Worm (Caenorhabditis elegans) whole organism, late embryonic: ENCODE data around the gene syd-9.

Source experiments
- ama-1 ChIP-seq: fragments of 150-350 bp; optimal IDR thresholded peaks from 2 replicates; lab custom pipeline; 2014
- ceh-14 ChIP-seq: sonication (generic microtip); optimal IDR thresholded peaks from 2 replicates; lab custom pipeline; 2016; ENCODE audit warnings: missing genotype, missing genetic modification characterization, missing compliant biosample characterization
- ceh-18 ChIP-seq: sonication (generic microtip); optimal IDR thresholded peaks from 2 replicates; lab custom pipeline; 2016; ENCODE audit warnings: missing genetic modification characterization, missing compliant biosample characterization
- ceh-19 ChIP-seq: fragments of 200-800 bp; sonication (Bioruptor generic); optimal IDR thresholded peaks from 2 replicates; lab custom pipeline; 2018; ENCODE audit warnings: mild to moderate bottlenecking, missing genetic modification characterization, missing compliant biosample characterization
- ceh-30 ChIP-seq: fragments of 150-350 bp; optimal IDR thresholded peaks from 2 replicates; lab custom pipeline; 2014; ENCODE audit warnings: missing biosample characterization, missing genetic modification characterization
- ceh-31 ChIP-seq: sonication (generic microtip); optimal IDR thresholded peaks from 2 replicates; lab custom pipeline; 2016; ENCODE audit warnings: missing genetic modification characterization, missing compliant biosample characterization
- ceh-45 ChIP-seq: fragments of 200-800 bp; sonication (Bioruptor generic); IDR thresholded peaks from 2 replicates; pipeline ENCODE4 v1.3.6; 2022; ENCODE audit warnings: missing genetic modification reagents, missing genetic modification characterization, missing compliant biosample characterization
- ceh-48 ChIP-seq: sonication (generic microtip); optimal IDR thresholded peaks from 2 replicates; lab custom pipeline; 2016; ENCODE audit warnings: missing genetic modification characterization, inconsistent platforms, missing compliant biosample characterization
- ceh-6 ChIP-seq: fragments of 200-800 bp; sonication (Bioruptor generic); optimal IDR thresholded peaks from 2 replicates; lab custom pipeline; 2018; ENCODE audit warnings: mild to moderate bottlenecking, missing genetic modification characterization, missing compliant biosample characterization
- dmd-4 ChIP-seq: sonication (generic microtip); optimal IDR thresholded peaks from 2 replicates; lab custom pipeline; 2016; ENCODE audit warnings: borderline replicate concordance, missing genetic modification characterization, missing compliant biosample characterization
- elt-2 ChIP-seq: sonication (generic microtip); optimal IDR thresholded peaks from 2 replicates; lab custom pipeline; 2016; ENCODE audit warnings: missing genetic modification reagents, missing genetic modification characterization, missing compliant biosample characterization
- eyg-1 ChIP-seq: sonication (generic microtip); optimal IDR thresholded peaks from 2 replicates; lab custom pipeline; 2016; ENCODE audit warnings: missing genotype, missing genetic modification characterization, missing compliant biosample characterization
- fax-1 ChIP-seq: sonication (generic microtip); optimal IDR thresholded peaks from 2 replicates; lab custom pipeline; 2016; ENCODE audit warnings: missing genotype, missing genetic modification characterization, missing compliant biosample characterization
- fkh-10 ChIP-seq: fragments of 150-350 bp; optimal IDR thresholded peaks from 2 replicates; lab custom pipeline; 2014; ENCODE audit warnings: missing biosample characterization, missing genetic modification reagents, missing genetic modification characterization
- fkh-6 ChIP-seq: sonication (generic microtip); optimal IDR thresholded peaks from 2 replicates; lab custom pipeline; 2016; ENCODE audit warnings: missing genetic modification characterization, missing compliant biosample characterization
- gmeb-2 ChIP-seq: sonication (generic microtip); optimal IDR thresholded peaks from 2 replicates; lab custom pipeline; 2016; ENCODE audit warnings: missing genetic modification characterization, inconsistent platforms, missing compliant biosample characterization
- hlh-30 ChIP-seq: sonication (generic microtip); optimal IDR thresholded peaks from 2 replicates; lab custom pipeline; 2017; ENCODE audit warnings: antibody characterized with exemption, missing genetic modification characterization, missing compliant biosample characterization; ENCODE audit not compliant: insufficient read depth
- hlh-6 ChIP-seq: sonication (generic microtip); optimal IDR thresholded peaks from 2 replicates; lab custom pipeline; 2016; ENCODE audit warnings: missing genotype, missing genetic modification characterization, missing compliant biosample characterization
- lim-6 ChIP-seq: sonication (generic microtip); optimal IDR thresholded peaks from 2 replicates; lab custom pipeline; 2016; ENCODE audit warnings: missing genetic modification characterization, missing compliant biosample characterization
- lin-11 ChIP-seq: fragments of 200-800 bp; sonication (Bioruptor generic); optimal IDR thresholded peaks from 2 replicates; lab custom pipeline; 2018; ENCODE audit warnings: mild to moderate bottlenecking, missing genetic modification characterization, missing compliant biosample characterization
- mec-3 ChIP-seq: sonication (generic microtip); optimal IDR thresholded peaks from 2 replicates; lab custom pipeline; 2016; ENCODE audit warnings: borderline replicate concordance, missing genetic modification characterization, missing compliant biosample characterization
- nfya-1 ChIP-seq: sonication (generic microtip); optimal IDR thresholded peaks from 2 replicates; lab custom pipeline; 2017; ENCODE audit warnings: missing genetic modification characterization, mild to moderate bottlenecking, missing compliant biosample characterization, antibody characterized with exemption, moderate library complexity
- npax-4 ChIP-seq: sonication (generic microtip); optimal IDR thresholded peaks from 2 replicates; lab custom pipeline; 2016; ENCODE audit warnings: missing genetic modification characterization, missing compliant biosample characterization
- pag-3 ChIP-seq: sonication (generic microtip); optimal IDR thresholded peaks from 2 replicates; lab custom pipeline; 2016; ENCODE audit warnings: missing compliant biosample characterization, missing genetic modification characterization, borderline replicate concordance
- pax-1 ChIP-seq: fragments of 150-350 bp; optimal IDR thresholded peaks from 2 replicates; lab custom pipeline; 2014; ENCODE audit warnings: missing biosample characterization, missing genetic modification characterization
- pha-2 ChIP-seq: sonication (generic microtip); optimal IDR thresholded peaks from 2 replicates; lab custom pipeline; 2017; ENCODE audit warnings: mild to moderate bottlenecking, missing genetic modification characterization, missing compliant biosample characterization
- ref-2 ChIP-seq: sonication (generic microtip); optimal IDR thresholded peaks from 2 replicates; lab custom pipeline; 2016; ENCODE audit warnings: missing genetic modification characterization, missing compliant biosample characterization
- sdc-2 ChIP-seq: sonication (generic microtip); optimal IDR thresholded peaks from 2 replicates; lab custom pipeline; 2016; ENCODE audit warnings: missing genotype, missing genetic modification characterization, missing compliant biosample characterization
- syd-9 ChIP-seq: sonication (generic microtip); optimal IDR thresholded peaks from 2 replicates; lab custom pipeline; 2016; ENCODE audit warnings: mild to moderate bottlenecking, missing genetic modification characterization, moderate library complexity, missing compliant biosample characterization
- tbx-2 ChIP-seq: sonication (generic microtip); optimal IDR thresholded peaks from 2 replicates; lab custom pipeline; 2016; ENCODE audit warnings: missing genetic modification characterization, missing compliant biosample characterization
- unc-3 ChIP-seq, 2 experiments: fragments of 200-800 bp in 1 of 2; sonication (Bioruptor generic) in 1 of 2; sonication (generic microtip) in 1 of 2; conservative IDR thresholded peaks in 1 of 2; optimal IDR thresholded peaks in 1 of 2; 2 replicates each; pipeline versions ENCODE4 v1.3.6 to Lab custom; 2016 to 2022; ENCODE audit warnings: missing compliant biosample characterization in 2 of 2, missing genetic modification characterization in 2 of 2, missing genetic modification reagents in 1 of 2
- unc-42 ChIP-seq: sonication (generic microtip); optimal IDR thresholded peaks from 2 replicates; lab custom pipeline; 2016; ENCODE audit warnings: missing genotype, missing genetic modification characterization, missing compliant biosample characterization
- unc-55 ChIP-seq: sonication (generic microtip); optimal IDR thresholded peaks from 2 replicates; lab custom pipeline; 2017; ENCODE audit warnings: missing biosample characterization, missing genetic modification reagents, missing genetic modification characterization
- unc-86 ChIP-seq: sonication (generic microtip); optimal IDR thresholded peaks from 2 replicates; lab custom pipeline; 2016; ENCODE audit warnings: missing genetic modification characterization, missing compliant biosample characterization
- ztf-16 ChIP-seq: sonication (generic microtip); optimal IDR thresholded peaks from 2 replicates; lab custom pipeline; 2017; ENCODE audit warnings: missing genetic modification characterization, missing compliant biosample characterization

Gene syd-9

DNA sequence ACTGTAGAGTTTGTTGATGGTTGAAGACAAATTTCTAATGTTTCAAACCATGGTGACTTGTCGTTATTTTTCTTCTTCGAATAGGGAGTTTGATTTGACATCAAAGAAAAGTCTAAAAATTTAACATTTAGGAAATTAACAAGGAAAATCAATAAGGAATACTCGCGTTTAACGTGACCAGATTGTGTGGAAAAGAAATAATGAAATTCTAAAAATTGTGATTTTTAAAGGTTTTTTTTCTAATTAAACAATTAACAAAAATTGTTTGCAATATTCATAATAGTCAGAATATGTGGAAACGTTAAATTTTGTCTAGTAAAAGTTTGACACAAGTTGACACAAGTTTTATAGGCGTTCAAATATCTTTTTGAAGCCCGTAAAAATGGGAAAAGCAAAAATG lies 30.3 kb upstream of the syd-9 start, which contains the start of gene C55B6.4:
C55B6.4 (minus strand) TSS at position 101 of the 400 bp plus-strand sequence.
- TF ChIP-seq eyg-1: no peak
- no peak for TF ChIP-seq gmeb-2
- TF ChIP-seq unc-55 (GFP tag; lab: Kevin White, UChicago): no peak
- no peak for TF ChIP-seq unc-86 (tag; lab: Kevin White, UChicago)
- TF ChIP-seq ama-1: no peak
- no peak for TF ChIP-seq npax-4 (tag; lab: Kevin White, UChicago)
- TF ChIP-seq dmd-4 (tag; lab: Kevin White, UChicago): no peak

DNA sequence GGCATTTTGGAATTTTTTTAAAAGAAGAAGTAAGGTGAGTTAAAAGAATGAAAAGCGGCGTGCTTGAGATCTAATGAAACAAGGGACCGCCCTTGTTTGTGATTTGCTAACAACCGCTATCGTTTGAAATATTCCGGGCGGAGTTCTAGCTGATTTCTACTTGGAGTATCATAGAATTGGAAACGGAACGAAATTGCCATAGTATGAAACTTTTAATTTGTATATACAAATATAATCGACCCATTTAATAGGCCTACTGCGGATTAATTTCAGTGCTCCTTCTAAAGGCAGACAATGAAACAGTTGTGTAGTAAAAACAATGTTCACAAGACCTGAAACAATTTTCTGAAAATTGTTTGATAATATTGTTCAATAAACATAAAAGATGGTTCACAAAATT lies 26.0 kb upstream of the syd-9 start, which contains the start of gene C55B6.7:
C55B6.7 (minus strand) TSS at position 101 of the 400 bp plus-strand sequence.
- TF ChIP-seq ztf-16 (tag; lab: Kevin White, UChicago) (no peak), tbx-2 (tag; lab: Kevin White, UChicago) (no peak), ceh-6 (GFP tag; lab: Kevin White, UChicago) (no peak), pag-3 (tag; lab: Kevin White, UChicago) (no peak)

DNA sequence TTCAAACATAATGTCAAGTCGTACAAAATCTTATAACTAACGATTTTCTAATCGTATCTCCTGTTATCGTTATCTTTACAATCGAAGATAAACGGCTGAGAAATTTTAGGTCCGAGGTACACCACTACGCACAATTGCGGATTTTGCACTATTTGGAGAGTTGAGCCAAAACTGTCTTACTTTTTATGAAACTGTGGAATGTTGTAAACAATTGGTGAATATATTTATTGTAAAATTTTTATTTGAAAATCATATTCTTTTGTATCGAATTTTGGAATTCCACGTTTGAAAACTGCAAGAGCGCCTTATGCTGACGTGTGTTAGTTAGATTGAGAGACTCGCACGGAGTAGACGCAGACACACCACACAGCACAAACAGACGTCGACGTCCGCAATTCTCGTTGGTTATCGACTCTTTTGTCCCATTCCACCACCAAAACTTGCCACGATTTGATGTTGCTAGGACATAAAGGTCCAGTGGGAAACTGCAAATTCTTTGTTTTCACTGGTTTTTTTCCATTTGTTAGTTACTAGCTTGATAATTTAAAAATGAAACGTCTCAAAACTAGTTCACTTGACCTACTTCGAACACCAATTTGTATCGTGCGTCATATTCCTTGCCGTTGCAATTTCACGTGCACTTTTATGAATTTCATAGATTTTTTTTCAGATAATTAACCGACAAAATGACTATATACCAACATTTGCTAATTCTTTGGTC lies 23.8 kb upstream of the syd-9 start, which contains the start of gene dnj-7:
dnj-7 (plus strand) TSS at position 671 of the 721 bp plus-strand sequence.
- TF ChIP-seq nfya-1 (tag; lab: Kevin White, UChicago) (no peak), elt-2 (peak; percentile 85), fax-1 (tag; lab: Kevin White, UChicago) (no peak), ceh-18 (tag; lab: Kevin White, UChicago) (peak; percentile 3), tbx-2 (tag; lab: Kevin White, UChicago) (peak; percentile 50), ceh-14 (no peak), ceh-48 (tag; lab: Kevin White, UChicago) (no peak), npax-4 (tag; lab: Kevin White, UChicago) (no peak), unc-55 (GFP tag; lab: Kevin White, UChicago) (no peak), sdc-2 (tag; lab: Kevin White, UChicago) (no peak), ceh-31 (tag; lab: Kevin White, UChicago) (peak; percentile 8), fkh-6 (tag; lab: Kevin White, UChicago) (no peak), unc-42 (tag; lab: Kevin White, UChicago) (peak; percentile 27), ceh-30 (tag; lab: Kevin White, UChicago) (no peak), ceh-45 (GFP tag; lab: Robert Waterston, UW) (no peak), ceh-19 (GFP tag; lab: Kevin White, UChicago) (no peak)

DNA sequence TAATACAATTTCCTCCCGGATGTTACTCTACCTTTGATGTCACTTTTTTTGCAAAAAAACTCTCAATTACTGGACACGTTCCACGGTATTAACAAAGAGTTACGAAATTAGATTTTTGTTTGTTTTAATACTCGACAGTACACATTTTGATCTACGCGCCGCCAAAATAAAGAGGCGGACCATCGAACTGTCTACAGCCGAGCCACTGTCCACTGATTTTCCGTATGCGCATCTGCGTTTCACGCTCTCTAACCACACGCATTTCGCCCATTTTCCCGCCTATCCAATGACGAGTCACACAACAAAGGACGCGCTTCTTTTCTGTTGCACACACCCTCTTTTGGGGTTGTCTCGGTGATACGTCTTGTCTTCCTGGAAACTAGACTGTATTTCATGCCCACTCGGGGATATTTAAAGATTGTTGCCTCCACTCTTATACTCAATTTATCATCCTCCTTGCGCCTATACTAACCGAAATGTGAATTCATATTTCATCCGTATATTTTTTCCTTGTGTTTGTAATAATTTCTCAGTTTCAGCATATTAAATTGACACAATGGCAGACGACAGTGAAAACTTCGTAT lies 18.0 kb upstream of the syd-9 start, which contains the start of gene C55B6.1:
C55B6.1 (plus strand) TSS at position 534 of the 584 bp plus-strand sequence.
- TF ChIP-seq pax-1 (no peak), pag-3 (tag; lab: Kevin White, UChicago) (no peak)
- TF ChIP-seq, all 69 proteins: peak for 0

DNA sequence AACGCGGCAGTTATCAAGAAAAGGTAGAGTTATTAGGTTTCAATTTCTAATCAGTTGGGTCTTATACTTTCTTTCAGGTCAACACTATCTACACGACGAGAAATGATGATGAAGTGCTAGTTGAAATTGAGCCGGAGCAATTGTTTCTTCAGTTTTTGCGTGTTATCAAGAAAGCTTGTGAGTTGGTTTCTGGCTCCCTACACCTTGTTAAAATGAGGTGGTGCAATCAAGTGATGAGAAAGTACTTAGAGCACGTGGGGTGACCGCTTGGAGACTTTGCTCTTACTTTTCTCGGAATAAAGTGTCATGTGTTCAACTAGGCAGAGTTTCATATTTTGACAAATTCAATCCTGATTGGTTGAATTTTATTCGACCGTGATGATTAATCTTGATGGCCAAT lies 17.4 kb upstream of the syd-9 start:
- TF ChIP-seq ztf-16 (tag; lab: Kevin White, UChicago): no peak
- TF ChIP-seq syd-9: no peak
- TF ChIP-seq unc-3 (GFP tag; conservative IDR thresholded peaks at IDR 0.05; lab: Robert Waterston, UW): no peak
- TF ChIP-seq unc-3 (tag; optimal IDR thresholded peaks at IDR 0.05; lab: Kevin White, UChicago): no peak
- no peak for TF ChIP-seq hlh-30
- no peak for TF ChIP-seq lin-11
- no peak for TF ChIP-seq unc-42 (tag; lab: Kevin White, UChicago)
- no peak for TF ChIP-seq ceh-30 (tag; lab: Kevin White, UChicago)
- no peak for TF ChIP-seq ceh-31 (tag; lab: Kevin White, UChicago)
- TF ChIP-seq pax-1: no peak
- no peak for TF ChIP-seq fkh-10 (GFP tag; lab: Kevin White, UChicago)
- no peak for TF ChIP-seq mec-3 (tag; lab: Kevin White, UChicago)
- TF ChIP-seq lim-6 (tag; lab: Kevin White, UChicago): no peak
- TF ChIP-seq ref-2: no peak
- no peak for TF ChIP-seq hlh-6
- no peak for TF ChIP-seq pha-2
